Worm (Caenorhabditis elegans) whole organism, L1 larva: ENCODE results near the gene twk-44.

Source experiments
- C04F5.9 ChIP-seq: sonication (generic microtip); optimal IDR thresholded peaks from 2 replicates; lab custom pipeline; 2016; ENCODE audit warnings: missing genetic modification characterization, missing compliant biosample characterization
- aha-1 ChIP-seq: fragments of 150-350 bp; optimal IDR thresholded peaks from 2 replicates; lab custom pipeline; 2014; ENCODE audit warnings: missing biosample characterization, missing genetic modification characterization
- alr-1 ChIP-seq: fragments of 200-800 bp; sonication (Bioruptor generic); optimal IDR thresholded peaks from 2 replicates; lab custom pipeline; 2018; ENCODE audit warnings: borderline replicate concordance, mild to moderate bottlenecking, missing genetic modification characterization, missing compliant biosample characterization
- blmp-1 ChIP-seq: fragments of 150-350 bp; optimal IDR thresholded peaks from 2 replicates; lab custom pipeline; 2014; ENCODE audit warnings: missing biosample characterization, missing genetic modification characterization
- ceh-63 ChIP-seq: fragments of 200-800 bp; sonication (Bioruptor generic); optimal IDR thresholded peaks from 2 replicates; lab custom pipeline; 2018; ENCODE audit warnings: mild to moderate bottlenecking, missing genetic modification characterization, missing compliant biosample characterization
- ceh-90 ChIP-seq: sonication (generic microtip); optimal IDR thresholded peaks from 2 replicates; lab custom pipeline; 2016; ENCODE audit warnings: missing genetic modification characterization, missing compliant biosample characterization
- dsc-1 ChIP-seq: sonication (generic microtip); optimal IDR thresholded peaks from 2 replicates; lab custom pipeline; 2016; ENCODE audit warnings: mild to moderate bottlenecking, missing genetic modification characterization, missing compliant biosample characterization
- elt-3 ChIP-seq, 6 experiments: fragments of 150-350 bp in 1 of 6; sonication (generic microtip); optimal IDR thresholded peaks; 2 replicates each; lab custom pipeline; 2017 to 2018; ENCODE audit warnings: missing biosample characterization in 6 of 6, missing genetic modification characterization in 6 of 6, inconsistent platforms in 1 of 6
- fkh-4 ChIP-seq: sonication (generic microtip); optimal IDR thresholded peaks from 2 replicates; lab custom pipeline; 2016; ENCODE audit warnings: missing compliant biosample characterization, missing genetic modification characterization, borderline replicate concordance
- hlh-4 ChIP-seq: sonication (generic microtip); optimal IDR thresholded peaks from 2 replicates; lab custom pipeline; 2016; ENCODE audit warnings: mild to moderate bottlenecking, missing genetic modification characterization, missing compliant biosample characterization
- hpl-2 ChIP-seq: fragments of 150-350 bp; optimal IDR thresholded peaks from 2 replicates; lab custom pipeline; 2014; ENCODE audit warnings: missing biosample characterization, missing genetic modification reagents, missing genetic modification characterization
- irx-1 ChIP-seq: sonication (generic microtip); optimal IDR thresholded peaks from 2 replicates; lab custom pipeline; 2016; ENCODE audit warnings: missing genetic modification characterization, missing compliant biosample characterization
- lin-14 ChIP-seq: fragments of 200-800 bp; sonication (Bioruptor generic); optimal IDR thresholded peaks from 2 replicates; lab custom pipeline; 2018; ENCODE audit warnings: mild to moderate bottlenecking, missing genetic modification characterization, moderate library complexity, missing compliant biosample characterization
- lin-35 ChIP-seq, 2 experiments: fragments of 150-350 bp; optimal IDR thresholded peaks; 2 replicates each; lab custom pipeline; 2014; ENCODE audit warnings: missing biosample characterization in 2 of 2, missing genetic modification characterization in 2 of 2, missing genetic modification reagents in 2 of 2
- lsy-2 ChIP-seq, 2 experiments: fragments of 150-350 bp; optimal IDR thresholded peaks; 2 replicates each; lab custom pipeline; 2014; ENCODE audit warnings: missing biosample characterization in 2 of 2, missing genetic modification characterization in 2 of 2
- mef-2 ChIP-seq: fragments of 150-350 bp; optimal IDR thresholded peaks from 2 replicates; lab custom pipeline; 2014; ENCODE audit warnings: missing biosample characterization, missing genetic modification characterization
- mep-1 ChIP-seq: fragments of 150-350 bp; optimal IDR thresholded peaks from 2 replicates; lab custom pipeline; 2014; ENCODE audit warnings: missing biosample characterization, missing genetic modification characterization
- nhr-11 ChIP-seq: fragments of 150-350 bp; optimal IDR thresholded peaks from 2 replicates; lab custom pipeline; 2014; ENCODE audit warnings: missing biosample characterization, missing genetic modification characterization
- nhr-19 ChIP-seq: fragments of 200-800 bp; sonication (Bioruptor generic); conservative IDR thresholded peaks from 2 replicates; pipeline ENCODE4 v1.3.6; 2022; ENCODE audit warnings: missing genetic modification characterization, missing compliant biosample characterization
- nhr-20 ChIP-seq: sonication (generic microtip); optimal IDR thresholded peaks from 2 replicates; lab custom pipeline; 2016; ENCODE audit warnings: mild to moderate bottlenecking, missing genetic modification characterization, missing compliant biosample characterization
- nhr-237 ChIP-seq: fragments of 150-350 bp; optimal IDR thresholded peaks from 2 replicates; lab custom pipeline; 2014; ENCODE audit warnings: missing biosample characterization, missing genetic modification characterization
- nhr-28 ChIP-seq: fragments of 150-350 bp; optimal IDR thresholded peaks from 2 replicates; lab custom pipeline; 2014; ENCODE audit warnings: missing biosample characterization, missing genetic modification characterization
- nhr-47 ChIP-seq: sonication (generic microtip); optimal IDR thresholded peaks from 2 replicates; lab custom pipeline; 2016; ENCODE audit warnings: mild to moderate bottlenecking, missing genetic modification characterization, moderate library complexity, missing compliant biosample characterization
- nhr-71 ChIP-seq: sonication (generic microtip); optimal IDR thresholded peaks from 2 replicates; lab custom pipeline; 2016; ENCODE audit warnings: mild to moderate bottlenecking, missing genetic modification characterization, moderate library complexity, missing compliant biosample characterization
- nhr-85 ChIP-seq: sonication (generic microtip); peaks from one replicate; lab custom pipeline; 2016; ENCODE audit warnings: missing genetic modification characterization, inconsistent platforms, missing compliant biosample characterization
- nhr-90 ChIP-seq: sonication (generic microtip); optimal IDR thresholded peaks from 2 replicates; lab custom pipeline; 2016; ENCODE audit warnings: mild to moderate bottlenecking, missing genetic modification characterization, missing compliant biosample characterization; ENCODE audit not compliant: poor library complexity
- pqm-1 ChIP-seq: sonication (generic microtip); optimal IDR thresholded peaks from 3 replicates; lab custom pipeline; 2017; ENCODE audit warnings: missing biosample characterization, missing genetic modification characterization
- rnt-1 ChIP-seq: sonication (generic microtip); optimal IDR thresholded peaks from 2 replicates; lab custom pipeline; 2016; ENCODE audit warnings: mild to moderate bottlenecking, missing genetic modification characterization, moderate library complexity, missing compliant biosample characterization
- skn-1 ChIP-seq: fragments of 150-350 bp; optimal IDR thresholded peaks from 2 replicates; lab custom pipeline; 2014; ENCODE audit warnings: missing biosample characterization, missing genetic modification characterization
- snu-23 ChIP-seq: sonication (generic microtip); optimal IDR thresholded peaks from 2 replicates; lab custom pipeline; 2016; ENCODE audit warnings: missing genetic modification characterization, missing compliant biosample characterization
- unc-130 ChIP-seq: fragments of 150-350 bp; optimal IDR thresholded peaks from 2 replicates; lab custom pipeline; 2017; ENCODE audit warnings: missing biosample characterization, missing genetic modification characterization, inconsistent platforms
- unc-86 ChIP-seq: sonication (generic microtip); optimal IDR thresholded peaks from 2 replicates; lab custom pipeline; 2016; ENCODE audit warnings: missing genetic modification characterization, missing compliant biosample characterization
- unc-98 ChIP-seq: fragments of 200-800 bp; sonication (Bioruptor generic); IDR thresholded peaks from 2 replicates; pipeline ENCODE4 v1.3.6; 2022; ENCODE audit warnings: missing genetic modification characterization, missing compliant biosample characterization
- vab-15 ChIP-seq: sonication (generic microtip); optimal IDR thresholded peaks from 2 replicates; lab custom pipeline; 2017; ENCODE audit warnings: missing genotype, mild to moderate bottlenecking, missing genetic modification characterization, missing compliant biosample characterization
- xbp-1 ChIP-seq: sonication (generic microtip); optimal IDR thresholded peaks from 2 replicates; lab custom pipeline; 2016; ENCODE audit warnings: missing genetic modification characterization, missing compliant biosample characterization
- ztf-4 ChIP-seq: fragments of 150-350 bp; optimal IDR thresholded peaks from 2 replicates; lab custom pipeline; 2014; ENCODE audit warnings: missing biosample characterization, missing genetic modification characterization

The twk-44 gene

DNA sequence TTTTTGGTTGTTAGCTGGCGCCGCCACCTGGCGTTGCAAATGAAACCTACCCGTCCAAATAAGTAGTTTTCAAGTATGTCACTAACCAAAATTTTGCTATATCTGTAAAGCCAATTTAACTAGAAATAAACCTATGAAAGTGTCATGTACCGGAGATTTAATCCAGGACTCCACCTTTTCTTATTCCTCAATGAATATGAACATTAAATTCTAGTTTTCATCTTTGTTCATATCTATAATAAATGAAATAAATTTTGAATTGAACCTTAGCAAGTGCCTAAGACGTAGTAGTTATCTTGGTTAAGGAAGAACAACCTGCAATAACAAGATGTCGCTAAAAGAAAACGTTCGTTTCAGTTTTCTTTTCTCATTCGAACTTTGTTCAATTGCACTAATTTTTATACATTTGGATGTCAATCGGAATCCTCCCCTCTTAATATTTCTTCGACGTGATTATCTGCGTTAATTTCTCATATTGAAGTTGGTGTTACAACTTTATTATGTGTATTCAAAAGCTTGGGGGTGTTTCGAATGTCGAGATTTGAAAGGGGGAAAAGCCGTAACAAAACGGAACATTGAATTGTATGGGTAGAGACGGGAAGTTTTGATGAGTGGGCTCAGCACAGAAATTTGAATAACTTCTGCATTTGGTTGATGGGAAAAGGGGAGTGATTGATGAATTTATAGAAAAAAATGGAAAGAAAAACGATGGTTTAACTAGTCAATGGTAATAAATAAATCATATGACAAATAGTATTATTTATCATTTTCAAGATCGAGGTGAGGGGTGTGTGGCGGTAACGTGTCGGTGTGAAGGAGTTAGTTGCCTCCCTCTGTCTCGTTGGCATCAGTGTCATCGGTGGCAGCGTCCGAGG lies 23.4 kb downstream of the twk-44 start (continued):
- peak; percentile 56 for TF ChIP-seq dsc-1 (tag; lab: Kevin White, UChicago)
- peak; percentile 58 for TF ChIP-seq snu-23
- TF ChIP-seq unc-86 = peak; percentile 24
- no peak for TF ChIP-seq nhr-237 (tag; lab: Kevin White, UChicago)
- no peak for TF ChIP-seq irx-1 (tag; lab: Kevin White, UChicago)
- TF ChIP-seq hlh-4 (tag; lab: Kevin White, UChicago) = no peak
- no peak for TF ChIP-seq unc-98 (GFP tag; lab: Robert Waterston, UW)
- TF ChIP-seq lsy-2 (tag; optimal IDR thresholded peaks at IDR 0.05; lab: Kevin White, UChicago) = peak; percentile 52 to 70
- TF ChIP-seq aha-1 (tag; lab: Kevin White, UChicago) = no peak
- peak; percentile 12 for TF ChIP-seq ztf-4 (tag; lab: Kevin White, UChicago)
- no peak for TF ChIP-seq lin-35 (GFP tag; optimal IDR thresholded peaks at IDR 0.05; lab: Kevin White, UChicago)
- no peak for TF ChIP-seq hpl-2
- TF ChIP-seq unc-130 (tag; lab: Kevin White, UChicago) = no peak

ce11 chrX:11600488-11601106 lies 26.3 kb downstream of the twk-44 start:
- TF ChIP-seq skn-1 (no peak), lin-14 (no peak), dsc-1 (tag; lab: Kevin White, UChicago) (peak; percentile 67), fkh-4 (tag; lab: Kevin White, UChicago) (peak; percentile 0), vab-15 (tag; lab: Kevin White, UChicago) (no peak), mep-1 (tag; lab: Kevin White, UChicago) (peak; percentile 17), nhr-47 (tag; lab: Kevin White, UChicago) (no peak), ceh-90 (tag; lab: Kevin White, UChicago) (no peak), nhr-85 (tag; lab: Kevin White, UChicago) (no peak), mef-2 (tag; lab: Kevin White, UChicago) (no peak), alr-1 (tag; lab: Kevin White, UChicago) (no peak)

- TF ChIP-seq nhr-90 (tag; lab: Kevin White, UChicago) (no peak), C04F5.9 (tag; lab: Kevin White, UChicago) (no peak), nhr-11 (tag; lab: Kevin White, UChicago) (no peak), ceh-63 (GFP tag; lab: Kevin White, UChicago) (no peak), unc-98 (GFP tag; lab: Robert Waterston, UW) (no peak), blmp-1 (tag; lab: Kevin White, UChicago) (peak; percentile 6), nhr-20 (no peak), nhr-71 (tag; lab: Kevin White, UChicago) (peak; percentile 22), pqm-1 (tag; lab: Kevin White, UChicago) (no peak), nhr-28 (tag; lab: Kevin White, UChicago) (no peak), xbp-1 (tag; lab: Kevin White, UChicago) (no peak), rnt-1 (tag; lab: Kevin White, UChicago) (no peak), snu-23 (peak; percentile 16), elt-3 (tag; optimal IDR thresholded peaks at IDR 0.05; lab: Kevin White, UChicago) (peak in 1 of 6 experiments; percentile 23), nhr-19 (GFP tag; lab: Robert Waterston, UW) (peak; percentile 29; the same call in 1 of the 2 replicates), lin-14 (peak; percentile 57), nhr-85 (tag; lab: Kevin White, UChicago) (peak; percentile 72)
- TF ChIP-seq, all 84 proteins: peak for 7
Observed at ce11 chrX:11598839-11599238, 28.1 kb downstream of the twk-44 start.
